Worm (Caenorhabditis elegans) whole organism, dauer: Measurements from ENCODE around the gene C16C8.21.
"Not testable (repeated sequence)": the region's sequence is repeated elsewhere in the genome, so short reads cannot be mapped to it uniquely, and the experiment has no call there.

Experiments used
- unc-62 ChIP-seq: sonication (generic microtip); optimal IDR thresholded peaks from 2 replicates; lab custom pipeline; 2017; ENCODE audit warnings: missing biosample characterization, missing genetic modification reagents, missing genetic modification characterization

The C16C8.21 gene

DNA sequence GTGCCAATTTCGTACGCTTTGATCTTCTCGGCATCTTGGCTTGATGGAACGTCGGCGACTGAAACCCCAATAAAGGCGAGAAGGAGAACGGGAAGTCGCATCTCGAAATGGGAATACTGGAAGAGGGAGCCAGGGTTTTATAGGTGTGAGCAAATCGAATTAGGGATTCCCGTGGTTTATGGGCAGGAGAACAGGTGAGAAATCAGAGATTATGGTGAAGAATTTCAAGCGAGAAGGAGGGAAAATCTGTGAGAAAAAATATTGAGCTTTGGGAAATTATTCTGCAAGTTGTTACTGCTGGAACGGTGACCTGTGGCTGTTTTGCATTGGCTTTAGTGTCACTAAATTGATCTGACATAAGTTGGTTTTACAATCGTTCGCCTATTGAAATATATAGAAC lies 23.6 kb downstream of the C16C8.21 start, which contains the start of gene Y49F6B.13:
Gene Y49F6B.13 (minus strand): TSS at position 101 of the 400 bp plus-strand sequence.
- no peak for TF ChIP-seq unc-62 (GFP tag; lab: Kevin White, UChicago)

DNA sequence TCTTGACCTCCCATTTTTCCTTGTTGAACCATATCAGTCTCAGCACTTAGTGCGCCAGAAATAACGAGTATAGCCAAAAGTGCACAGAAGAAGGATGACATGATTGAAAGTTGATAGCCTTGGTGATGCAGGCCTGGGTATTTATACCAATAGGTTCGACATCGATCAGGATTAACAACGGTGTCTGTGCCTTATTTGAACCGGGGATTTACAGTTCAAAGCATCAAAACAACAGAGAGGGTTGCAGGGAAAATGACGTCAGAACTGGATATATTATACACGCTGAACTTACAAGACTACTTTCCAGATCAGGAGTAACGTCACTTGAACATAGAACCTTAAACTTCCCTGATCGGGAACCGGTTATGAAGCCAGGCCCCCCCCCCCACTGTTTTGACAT lies 24.3 kb downstream of the C16C8.21 start, which contains the start of gene Y49F6B.12:
Gene Y49F6B.12 (minus strand): TSS at position 101 of the 400 bp plus-strand sequence.
- TF ChIP-seq unc-62 (GFP tag; lab: Kevin White, UChicago), result no peak

DNA sequence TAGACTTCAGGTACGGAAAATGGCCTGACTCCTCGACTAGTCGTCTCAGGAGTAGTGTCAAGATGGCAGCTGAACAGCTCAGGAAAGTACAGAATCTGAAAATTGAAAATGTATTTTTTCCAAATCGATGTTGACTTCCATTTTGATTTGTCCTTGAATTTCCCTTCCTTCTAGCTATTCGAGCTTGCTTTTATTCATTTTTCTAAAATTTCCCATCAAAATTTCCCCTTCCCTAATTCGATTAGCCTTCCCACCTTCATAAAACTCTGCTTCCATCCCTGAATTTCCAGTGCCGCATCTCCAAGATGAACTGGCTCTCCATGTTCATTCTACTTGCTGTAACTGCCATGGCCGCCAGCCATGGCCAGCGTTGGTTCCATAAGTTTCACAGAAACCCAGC lies 24.8 kb downstream of the C16C8.21 start, which contains the start of gene Y49F6B.6:
Gene Y49F6B.6 (plus strand): TSS at position 301 of the 400 bp plus-strand sequence.
- no peak for TF ChIP-seq unc-62 (GFP tag; lab: Kevin White, UChicago)

DNA sequence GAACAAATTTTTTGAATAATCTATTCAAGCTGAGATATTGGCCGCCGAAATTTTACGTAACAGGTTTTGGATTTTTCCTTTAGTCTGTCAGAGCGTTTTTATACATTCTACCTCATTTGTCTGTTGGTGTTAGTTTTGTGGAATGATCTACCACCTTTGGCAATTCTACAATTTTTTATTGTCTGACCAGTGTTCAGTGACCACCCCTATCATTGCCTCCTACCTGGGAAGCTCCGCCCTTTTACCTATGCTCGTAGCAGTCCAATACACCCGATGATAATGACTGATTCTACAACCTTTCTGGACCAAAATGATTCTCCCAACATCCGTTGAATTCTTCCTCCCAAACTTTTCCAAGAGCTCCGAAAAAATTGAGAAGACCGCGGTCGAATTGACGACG lies 25.7 kb downstream of the C16C8.21 start, which contains the start of gene sdz-32:
Gene sdz-32 (plus strand): TSS at position 301 of the 400 bp plus-strand sequence.
- no peak for TF ChIP-seq unc-62 (GFP tag; lab: Kevin White, UChicago)

DNA sequence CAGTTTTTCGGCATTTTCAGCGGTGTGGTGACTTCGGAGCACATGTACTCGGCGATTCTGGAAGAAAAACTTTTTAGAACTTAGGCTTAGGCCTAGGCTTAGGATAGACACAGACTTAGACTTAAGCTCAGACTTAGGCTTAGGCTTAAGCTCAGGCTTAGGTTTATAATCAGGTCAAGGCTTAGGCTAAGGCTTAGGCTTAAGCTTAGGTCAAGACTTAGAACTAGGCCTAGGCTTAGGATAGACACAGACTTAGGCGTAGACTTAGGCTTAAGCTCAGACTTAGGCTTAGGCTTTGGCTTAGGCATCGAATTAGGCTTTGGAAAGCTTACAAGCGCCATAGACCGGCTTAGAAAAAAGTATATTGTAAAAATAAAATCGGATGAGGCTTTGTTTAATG lies 28.5 kb downstream of the C16C8.21 start:
- no peak for TF ChIP-seq unc-62 (GFP tag; lab: Kevin White, UChicago)

DNA sequence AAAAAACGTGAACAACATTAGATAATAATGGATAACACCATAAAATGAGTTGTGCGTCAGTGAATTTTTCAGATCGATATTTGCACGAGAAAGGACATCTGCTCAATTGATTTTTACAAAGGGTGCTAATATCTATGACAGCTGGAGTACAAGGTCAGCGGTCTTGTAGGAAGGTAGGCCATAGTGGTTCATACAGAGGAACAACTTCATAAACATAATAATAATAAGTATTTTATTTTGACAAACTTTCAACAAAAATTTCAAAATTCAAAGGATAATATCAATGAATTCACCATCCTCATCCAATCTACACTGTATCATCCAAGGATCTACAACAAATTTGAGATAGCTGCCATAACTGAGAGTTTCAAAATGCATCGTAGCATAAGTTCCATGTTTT lies 29.2 kb downstream of the C16C8.21 start, which contains the start of gene fbxb-104:
Gene fbxb-104 (minus strand): TSS at position 101 of the 400 bp plus-strand sequence.
- no peak for TF ChIP-seq unc-62 (GFP tag; lab: Kevin White, UChicago)

DNA sequence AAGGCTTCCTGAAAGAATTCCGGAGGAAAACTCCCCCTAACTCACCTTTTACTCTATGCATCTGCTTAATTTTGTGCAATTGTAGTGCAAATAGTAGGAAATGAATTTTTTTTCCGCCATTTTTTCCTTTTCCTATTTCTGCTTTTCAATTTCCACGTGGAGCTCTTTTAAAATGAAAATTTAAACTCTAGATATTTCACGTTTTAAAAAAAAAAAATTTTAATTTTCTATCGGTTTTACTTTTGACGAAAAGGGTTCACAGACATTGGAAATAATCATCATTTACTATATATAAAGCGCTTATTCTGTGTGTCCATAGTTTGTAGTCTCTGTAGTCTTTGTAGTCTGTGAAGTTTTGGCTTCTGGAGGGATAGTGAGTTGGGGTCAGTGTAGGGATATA lies 33.6 kb downstream of the C16C8.21 start, which contains the start of gene Y49F6B.8:
Gene Y49F6B.8 (minus strand): TSS at position 101 of the 400 bp plus-strand sequence.
- no peak for TF ChIP-seq unc-62 (GFP tag; lab: Kevin White, UChicago)

DNA sequence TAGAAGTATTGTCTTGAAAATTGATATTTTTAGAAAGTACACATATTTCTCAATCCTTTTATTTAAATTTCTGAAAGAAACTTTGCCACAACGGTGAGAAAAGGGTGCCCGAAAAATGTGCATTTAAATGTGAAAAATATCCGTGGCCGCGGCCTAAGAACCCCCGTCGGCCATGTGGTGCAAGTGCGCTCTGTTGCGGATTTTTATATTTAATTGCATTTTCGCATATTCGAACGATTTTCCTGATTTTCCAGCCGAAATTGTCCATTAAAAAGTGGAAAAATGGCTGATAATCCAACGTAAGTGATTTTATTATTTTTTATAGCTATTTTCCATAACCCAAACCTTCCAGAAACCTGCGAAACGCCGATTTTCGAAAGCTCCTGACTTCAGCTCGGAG lies 34.2 kb downstream of the C16C8.21 start, which contains the start of gene smu-2:
Gene smu-2 (plus strand): TSS at position 178 of the 400 bp plus-strand sequence.
- no peak for TF ChIP-seq unc-62 (GFP tag; lab: Kevin White, UChicago)

DNA sequence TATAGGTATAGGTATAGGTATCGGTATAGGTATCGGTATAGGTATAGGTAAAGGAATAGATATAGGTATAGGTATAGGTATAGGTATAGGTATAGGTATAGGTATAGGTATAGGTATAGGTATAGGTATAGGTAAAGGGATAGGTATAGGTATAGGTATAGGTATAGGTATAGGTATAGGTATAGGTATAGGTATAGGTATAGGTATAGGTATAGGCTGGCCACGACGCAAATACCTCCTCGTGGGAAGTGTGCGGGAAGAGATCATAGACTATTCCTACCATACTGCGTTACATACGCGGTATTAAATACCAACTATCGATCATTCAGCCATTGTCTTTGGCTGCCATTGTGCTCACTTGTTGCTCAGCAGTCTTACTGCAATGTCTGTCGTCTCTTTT lies 42.8 kb downstream of the C16C8.21 start, which contains the start of gene fbxb-112:
Gene fbxb-112 (plus strand): TSS at position 301 of the 400 bp plus-strand sequence.
- not testable (repeated sequence) for TF ChIP-seq unc-62 (GFP tag; lab: Kevin White, UChicago)
